Fruit fly (Drosophila melanogaster) whole organism, embryonic: ENCODE measurements around the gene nompC.

ENCODE experiments used
- Atf3 ChIP-seq: fragments of 200-800 bp; sonication (Bioruptor generic); optimal IDR thresholded peaks from 3 replicates; lab custom pipeline; 2016; ENCODE audit warnings: missing biosample characterization, missing genetic modification characterization
- B-H2 ChIP-seq: fragments of 200-800 bp; sonication (Bioruptor generic); optimal IDR thresholded peaks from 2 replicates; lab custom pipeline; 2018; ENCODE audit warnings: missing biosample characterization, mild to moderate bottlenecking, missing genetic modification characterization
- CG10979 ChIP-seq: fragments of 200-800 bp; sonication (Bioruptor generic); optimal IDR thresholded peaks from 2 replicates; lab custom pipeline; 2018; ENCODE audit warnings: missing biosample characterization, mild to moderate bottlenecking, missing genetic modification characterization, moderate library complexity
- CG11695 ChIP-seq: fragments of 200-800 bp; sonication (Bioruptor generic); IDR thresholded peaks from 3 replicates; pipeline ENCODE4 v1.3.6; 2022; ENCODE audit warnings: missing biosample characterization, missing genetic modification characterization
- CG1832 ChIP-seq: fragments of 200-800 bp; sonication (Bioruptor generic); optimal IDR thresholded peaks from 2 replicates; lab custom pipeline; 2017; ENCODE audit warnings: missing biosample characterization, mild to moderate bottlenecking, missing genetic modification characterization, inconsistent platforms
- CG2199 ChIP-seq: fragments of 200-800 bp; sonication (Bioruptor generic); IDR thresholded peaks from 3 replicates; pipeline ENCODE4 v1.3.6; 2022; ENCODE audit warnings: missing biosample characterization, missing genetic modification characterization
- CG32532 ChIP-seq: fragments of 200-800 bp; sonication (Bioruptor generic); IDR thresholded peaks from 2 replicates; pipeline ENCODE4 v1.3.6; 2022; ENCODE audit warnings: missing biosample characterization, missing genetic modification characterization
- CG4617 ChIP-seq: fragments of 200-800 bp; sonication (Bioruptor generic); optimal IDR thresholded peaks from 3 replicates; lab custom pipeline; 2016; ENCODE audit warnings: missing biosample characterization, missing genetic modification characterization, borderline replicate concordance
- CG7357 ChIP-seq: fragments of 200-800 bp; sonication (Bioruptor generic); IDR thresholded peaks from 3 replicates; pipeline ENCODE4 v1.3.6; 2022; ENCODE audit warnings: missing biosample characterization, missing genetic modification characterization
- CG7372 ChIP-seq: fragments of 200-800 bp; sonication (Bioruptor generic); IDR thresholded peaks from 2 replicates; pipeline ENCODE4 v1.3.6; 2022; ENCODE audit warnings: missing biosample characterization, missing genetic modification characterization
- CG9215 ChIP-seq: fragments of 200-800 bp; sonication (Bioruptor generic); IDR thresholded peaks from 2 replicates; pipeline ENCODE4 v1.3.6; 2022; ENCODE audit warnings: missing biosample characterization, missing genetic modification characterization
- CG9437 ChIP-seq: fragments of 200-800 bp; sonication (Bioruptor generic); optimal IDR thresholded peaks from 2 replicates; lab custom pipeline; 2018; ENCODE audit warnings: missing biosample characterization, mild to moderate bottlenecking, missing genetic modification characterization
- CG9876 ChIP-seq: fragments of 200-800 bp; sonication (Bioruptor generic); optimal IDR thresholded peaks from 2 replicates; lab custom pipeline; 2016; ENCODE audit warnings: missing biosample characterization, missing genetic modification characterization
- CTCF ChIP-seq: fragments of 200-800 bp; sonication (Bioruptor generic); optimal IDR thresholded peaks from 2 replicates; lab custom pipeline; 2017; ENCODE audit warnings: missing biosample characterization, mild to moderate bottlenecking, missing genetic modification characterization, moderate library complexity
- Chrac-16 ChIP-seq: fragments of 200-800 bp; sonication (Bioruptor generic); optimal IDR thresholded peaks from 3 replicates; lab custom pipeline; 2016; ENCODE audit warnings: missing biosample characterization, missing genetic modification characterization
- Kr ChIP-seq: fragments of 200-800 bp; sonication (Bioruptor generic); optimal IDR thresholded peaks from 2 replicates; lab custom pipeline; 2017; ENCODE audit warnings: missing biosample characterization, mild to moderate bottlenecking, missing genetic modification characterization
- MBD-R2 ChIP-seq: fragments of 200-800 bp; sonication (Bioruptor generic); IDR thresholded peaks from 2 replicates; pipeline ENCODE4 v1.3.6; 2022; ENCODE audit warnings: missing biosample characterization, missing genetic modification characterization
- MESR4 ChIP-seq: fragments of 200-800 bp; sonication (Bioruptor generic); optimal IDR thresholded peaks from 2 replicates; lab custom pipeline; 2018; ENCODE audit warnings: missing biosample characterization, mild to moderate bottlenecking, missing genetic modification characterization, moderate library complexity
- NC2α ChIP-seq: fragments of 200-800 bp; sonication (Bioruptor generic); optimal IDR thresholded peaks from 2 replicates; lab custom pipeline; 2016; ENCODE audit warnings: missing biosample characterization, missing genetic modification characterization
- Nf-YC ChIP-seq: fragments of 200-800 bp; optimal IDR thresholded peaks from 3 replicates; lab custom pipeline; 2019; ENCODE audit warnings: missing biosample characterization, mild to moderate bottlenecking, missing genetic modification characterization, moderate library complexity
- Oli ChIP-seq: fragments of 200-800 bp; sonication (Bioruptor generic); optimal IDR thresholded peaks from 2 replicates; lab custom pipeline; 2018; ENCODE audit warnings: missing biosample characterization, mild to moderate bottlenecking, missing genetic modification characterization, moderate library complexity
- Pdp1 ChIP-seq, 2 experiments: fragments of 200-800 bp; sonication (Bioruptor generic); optimal IDR thresholded peaks; 3 replicates each; lab custom pipeline; 2016; ENCODE audit warnings: missing biosample characterization in 2 of 2, missing genetic modification characterization in 2 of 2, mild to moderate bottlenecking in 1 of 2, moderate library complexity in 1 of 2
- Scr ChIP-seq: fragments of 200-800 bp; sonication (Bioruptor generic); IDR thresholded peaks from 2 replicates; pipeline ENCODE4 v1.3.6; 2022; ENCODE audit warnings: missing biosample characterization, missing genetic modification characterization; ENCODE audit not compliant: partially characterized antibody
- Sry-δ ChIP-seq: fragments of 200-800 bp; sonication (Bioruptor generic); optimal IDR thresholded peaks from 2 replicates; lab custom pipeline; 2016; ENCODE audit warnings: missing biosample characterization, missing genetic modification characterization
- YL-1 ChIP-seq: fragments of 200-800 bp; sonication (Bioruptor generic); optimal IDR thresholded peaks from 3 replicates; lab custom pipeline; 2017; ENCODE audit warnings: missing biosample characterization, mild to moderate bottlenecking, missing genetic modification characterization
- ash1 ChIP-seq: fragments of 200-800 bp; sonication (Bioruptor generic); optimal IDR thresholded peaks from 2 replicates; lab custom pipeline; 2018; ENCODE audit warnings: missing biosample characterization, mild to moderate bottlenecking, missing genetic modification characterization
- ems ChIP-seq: fragments of 200-800 bp; sonication (Bioruptor generic); optimal IDR thresholded peaks from 3 replicates; lab custom pipeline; 2016; ENCODE audit warnings: missing biosample characterization, missing genetic modification characterization
- ewg ChIP-seq: fragments of 200-800 bp; sonication (Bioruptor generic); optimal IDR thresholded peaks from 3 replicates; lab custom pipeline; 2017; ENCODE audit warnings: mild to moderate bottlenecking, missing biosample characterization, missing genetic modification reagents, missing genetic modification characterization
- fd102C ChIP-seq: fragments of 200-800 bp; sonication (Bioruptor generic); optimal IDR thresholded peaks from 2 replicates; lab custom pipeline; 2018; ENCODE audit warnings: missing biosample characterization, mild to moderate bottlenecking, missing genetic modification characterization, moderate library complexity
- gce ChIP-seq: fragments of 200-800 bp; sonication (Bioruptor generic); IDR thresholded peaks from 3 replicates; pipeline ENCODE4 v1.3.6; 2022; ENCODE audit warnings: missing biosample characterization, missing genetic modification characterization
- gt ChIP-seq: fragments of 200-800 bp; sonication (Bioruptor generic); IDR thresholded peaks from 2 replicates; pipeline ENCODE4 v1.3.6; 2022; ENCODE audit warnings: missing biosample characterization, missing genetic modification characterization
- pan ChIP-seq, 4 experiments: fragments of >200 bp in 3 of 4; fragments of 200-800 bp in 1 of 4; sonication (Bioruptor generic) in 1 of 4; optimal IDR thresholded peaks in 3 of 4; IDR thresholded peaks in 1 of 4; 2 replicates each; pipeline versions ENCODE4 v1.3.6 to Lab custom; 2017 to 2022; ENCODE audit warnings: missing biosample characterization in 2 of 4, missing genetic modification characterization in 2 of 4, mixed read lengths in 1 of 4
- psq ChIP-seq: fragments of 200-800 bp; sonication (Bioruptor generic); optimal IDR thresholded peaks from 2 replicates; lab custom pipeline; 2017; ENCODE audit warnings: missing biosample characterization, missing genetic modification characterization
- pzg ChIP-seq: fragments of 200-800 bp; sonication (Bioruptor generic); optimal IDR thresholded peaks from 3 replicates; lab custom pipeline; 2018; ENCODE audit warnings: missing biosample characterization, mild to moderate bottlenecking, missing genetic modification characterization, moderate library complexity
- ro ChIP-seq: fragments of 200-800 bp; sonication (Bioruptor generic); IDR thresholded peaks from 2 replicates; pipeline ENCODE4 v1.3.6; 2022; ENCODE audit warnings: missing biosample characterization, missing genetic modification characterization
- salm ChIP-seq: fragments of 200-800 bp; sonication (Bioruptor generic); optimal IDR thresholded peaks from 2 replicates; lab custom pipeline; 2018; ENCODE audit warnings: missing biosample characterization, mild to moderate bottlenecking, missing genetic modification characterization
- sim ChIP-seq: fragments of 200-800 bp; sonication (Bioruptor generic); IDR thresholded peaks from 2 replicates; pipeline ENCODE4 v1.3.6; 2022; ENCODE audit warnings: missing biosample characterization, missing genetic modification characterization
- sisA ChIP-seq: fragments of 200-800 bp; sonication (Bioruptor generic); IDR thresholded peaks from 2 replicates; pipeline ENCODE4 v1.3.6; 2022; ENCODE audit warnings: missing biosample characterization, missing genetic modification characterization
- sna ChIP-seq: fragments of 200-800 bp; sonication (Bioruptor generic); IDR thresholded peaks from 2 replicates; pipeline ENCODE4 v1.3.6; 2022; ENCODE audit warnings: missing biosample characterization, missing genetic modification characterization; ENCODE audit not compliant: partially characterized antibody
- tgo ChIP-seq: fragments of 200-800 bp; sonication (Bioruptor generic); IDR thresholded peaks from 3 replicates; pipeline ENCODE4 v1.3.6; 2022; ENCODE audit warnings: missing biosample characterization, missing genetic modification characterization
- zen2 ChIP-seq: fragments of 200-800 bp; sonication (Bioruptor generic); IDR thresholded peaks from 3 replicates; pipeline ENCODE4 v1.3.6; 2022; ENCODE audit warnings: missing biosample characterization, missing genetic modification characterization; ENCODE audit not compliant: partially characterized antibody
- zf30C ChIP-seq: fragments of 200-800 bp; sonication (Bioruptor generic); optimal IDR thresholded peaks from 3 replicates; lab custom pipeline; 2018; ENCODE audit warnings: missing biosample characterization, mild to moderate bottlenecking, missing genetic modification characterization

Gene nompC

dm6 chr2L:5327266-5327621, 18.8 kb upstream of the nompC start:
- no peak for TF ChIP-seq CG7357 (GFP tag; lab: Robert Waterston, UW)
- TF ChIP-seq gce (GFP tag; lab: Robert Waterston, UW) = 0 out of 3 replicates have a peak, but pooled peaks have one; percentile 30
- TF ChIP-seq ash1 (GFP tag; lab: Kevin White, UChicago) = no peak
- no peak for TF ChIP-seq CG1832 (GFP tag; lab: Kevin White, UChicago)
- TF ChIP-seq YL-1 (GFP tag; lab: Kevin White, UChicago) = peak; percentile 46
- peak; percentile 33 for TF ChIP-seq Sry-δ (GFP tag; lab: Kevin White, UChicago)
- no peak for TF ChIP-seq CG7372 (GFP tag; lab: Robert Waterston, UW)
- TF ChIP-seq salm (tag; lab: Kevin White, UChicago) = no peak
- no peak for TF ChIP-seq B-H2 (GFP tag; lab: Kevin White, UChicago)
- TF ChIP-seq fd102C (GFP tag; lab: Kevin White, UChicago) = no peak
- no peak for TF ChIP-seq Kr (GFP tag; lab: Kevin White, UChicago)
- no peak for TF ChIP-seq ewg (GFP tag; lab: Kevin White, UChicago)
- no peak for TF ChIP-seq gt (GFP tag; lab: Robert Waterston, UW)
- 0 out of 3 replicates have a peak, but pooled peaks have one; percentile 0 for TF ChIP-seq zen2 (GFP tag; lab: Robert Waterston, UW)
- peak; percentile 24 for TF ChIP-seq pzg
- no peak for TF ChIP-seq Atf3
- TF ChIP-seq Scr (GFP tag; lab: Robert Waterston, UW) = 0 out of 2 replicates have a peak, but pooled peaks have one; percentile 22
- TF ChIP-seq MBD-R2 (GFP tag; lab: Robert Waterston, UW) = 0 out of 2 replicates have a peak, but pooled peaks have one; percentile 26
- TF ChIP-seq sna (GFP tag; lab: Robert Waterston, UW) = 0 out of 2 replicates have a peak, but pooled peaks have one; percentile 0
- TF ChIP-seq zf30C (GFP tag; lab: Kevin White, UChicago) = no peak
- no peak for TF ChIP-seq CG2199 (GFP tag; lab: Robert Waterston, UW)
- TF ChIP-seq pan (optimal IDR thresholded peaks at IDR 0.05; lab: Kevin White, UChicago) = no peak
- TF ChIP-seq pan (GFP tag; optimal IDR thresholded peaks at IDR 0.05 in 1 of 2, IDR thresholded peaks at IDR 0.05 in 1 of 2) = no peak
- peak in 1 of 2 experiments; percentile 98 for TF ChIP-seq Pdp1 (GFP tag; optimal IDR thresholded peaks at IDR 0.05; lab: Kevin White, UChicago)
- no peak for TF ChIP-seq Nf-YC (tag; lab: Kevin White, UChicago)
- TF ChIP-seq MESR4 (GFP tag; lab: Kevin White, UChicago) = peak; percentile 84
- TF ChIP-seq CG4617 (GFP tag; lab: Kevin White, UChicago) = peak; percentile 10
- no peak for TF ChIP-seq CG32532 (GFP tag; lab: Robert Waterston, UW)
- TF ChIP-seq sisA = no peak

DNA sequence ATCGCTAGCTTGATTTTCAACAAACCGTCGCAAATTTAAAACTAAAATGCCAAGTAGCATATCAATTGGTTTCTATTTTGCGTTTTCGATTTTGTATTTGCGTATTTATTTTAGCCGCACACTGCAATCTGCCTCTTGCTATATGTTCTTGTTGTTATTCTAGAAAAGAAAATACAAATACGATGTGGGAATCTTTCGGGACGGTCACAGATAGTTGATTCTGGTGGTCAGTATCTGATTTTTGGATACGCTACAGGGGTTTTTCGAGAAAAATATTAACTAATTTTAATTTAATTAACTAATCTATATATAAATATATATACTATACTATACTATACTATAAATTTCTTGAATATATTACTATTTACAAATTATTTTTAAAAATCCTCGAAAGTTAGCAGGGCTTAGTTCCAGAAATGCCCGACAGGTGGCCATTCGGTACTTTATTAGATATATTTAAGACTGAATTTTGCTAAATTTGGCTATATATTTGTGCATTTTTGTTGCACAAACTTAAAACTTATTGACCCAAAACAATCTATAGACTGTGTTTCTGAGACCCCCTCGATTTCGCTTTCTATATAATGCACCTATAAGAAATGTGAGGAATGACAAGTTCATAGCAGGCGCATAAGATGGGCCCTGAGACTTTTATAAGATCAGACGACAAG, 17.0 kb upstream of the nompC start, which contains the start of gene CG14022:
TSS of gene CG14022 (minus strand) at position 51 of the 671 bp plus-strand sequence.
- TF ChIP-seq CTCF = peak; percentile 82
- no peak for TF ChIP-seq tgo (GFP tag; lab: Robert Waterston, UW)
- TF ChIP-seq CG10979 (tag; lab: Kevin White, UChicago) = peak; percentile 85
- TF ChIP-seq NC2α (GFP tag; lab: Kevin White, UChicago) = no peak

dm6 chr2L:5329557-5329956, 16.4 kb upstream of the nompC start, which contains the start of gene TotM:
Gene TotM, plus strand, starts transcription at chr2L:5329857.
- no peak for TF ChIP-seq ro
- TF ChIP-seq Oli (tag; lab: Kevin White, UChicago) = no peak
- TF ChIP-seq CG9215 = no peak
- no peak for TF ChIP-seq sim (GFP tag; lab: Robert Waterston, UW)
- TF ChIP-seq CG9876 (GFP tag; lab: Kevin White, UChicago) = no peak
- TF ChIP-seq psq (GFP tag; lab: Kevin White, UChicago) = no peak
- no peak for TF ChIP-seq CG11695
- no peak for TF ChIP-seq Chrac-16 (GFP tag; lab: Kevin White, UChicago)
- no peak for TF ChIP-seq ems (GFP tag; lab: Kevin White, UChicago)
- TF ChIP-seq CG9437 (GFP tag; lab: Kevin White, UChicago) = no peak
